Worm (Caenorhabditis elegans) whole organism, L4 larva: ENCODE data around the gene jud-4.
A peak's percentile ranks its signal among the peaks of the same experiment; 100 is the strongest.

ENCODE experiments used
- F10B5.3 ChIP-seq: sonication (generic microtip); optimal IDR thresholded peaks from 2 replicates; lab custom pipeline; 2016; ENCODE audit warnings: mild to moderate bottlenecking, missing genetic modification characterization, missing compliant biosample characterization
- F37D6.2 ChIP-seq: sonication (generic microtip); optimal IDR thresholded peaks from 2 replicates; lab custom pipeline; 2016; ENCODE audit warnings: mild to moderate bottlenecking, missing genetic modification characterization, missing compliant biosample characterization
- R02D3.7 ChIP-seq: fragments of 150-350 bp; sonication (generic microtip); optimal IDR thresholded peaks from 3 replicates; lab custom pipeline; 2014; ENCODE audit warnings: missing biosample characterization, missing genetic modification characterization
- ZK546.5 ChIP-seq, 2 experiments: sonication (generic microtip); optimal IDR thresholded peaks; 2 replicates each; lab custom pipeline; 2017; ENCODE audit warnings: missing biosample characterization in 2 of 2, missing genetic modification characterization in 2 of 2
- aha-1 ChIP-seq: fragments of 150-350 bp; peaks from one replicate; lab custom pipeline; 2014; ENCODE audit warnings: missing biosample characterization, missing genetic modification characterization
- attf-4 ChIP-seq: sonication (generic microtip); optimal IDR thresholded peaks from 3 replicates; lab custom pipeline; 2017; ENCODE audit warnings: missing biosample characterization, missing genetic modification characterization
- ceh-20 ChIP-seq: fragments of 200-800 bp; sonication (Bioruptor generic); IDR thresholded peaks from 2 replicates; pipeline ENCODE4 v1.3.6; 2022; ENCODE audit warnings: missing genetic modification reagents, missing genetic modification characterization, missing compliant biosample characterization
- ceh-44 ChIP-seq: fragments of 200-800 bp; sonication (Bioruptor generic); IDR thresholded peaks from 2 replicates; pipeline ENCODE4 v1.3.6; 2022; ENCODE audit warnings: missing genetic modification reagents, missing genetic modification characterization, missing compliant biosample characterization
- cey-2 ChIP-seq: sonication (generic microtip); optimal IDR thresholded peaks from 3 replicates; lab custom pipeline; 2017; ENCODE audit warnings: missing genetic modification characterization, mild to moderate bottlenecking, missing compliant biosample characterization, antibody characterized with exemption, borderline replicate concordance; ENCODE audit not compliant: insufficient read depth
- ctbp-1 ChIP-seq: fragments of 200-800 bp; sonication (Bioruptor generic); IDR thresholded peaks from 2 replicates; pipeline ENCODE4 v1.3.6; 2022; ENCODE audit warnings: missing genetic modification reagents, missing genetic modification characterization, missing compliant biosample characterization
- daf-16 ChIP-seq, 3 experiments: sonication (generic microtip); optimal IDR thresholded peaks; 2 replicates each; lab custom pipeline; 2016 to 2017; ENCODE audit warnings: missing genetic modification characterization in 3 of 3, missing genetic modification reagents in 3 of 3, mild to moderate bottlenecking in 2 of 3, missing compliant biosample characterization in 2 of 3, missing biosample characterization in 1 of 3, moderate library complexity in 1 of 3
- daf-8 ChIP-seq: fragments of 200-800 bp; sonication (Bioruptor generic); IDR thresholded peaks from 2 replicates; pipeline ENCODE4 v1.3.6; 2022; ENCODE audit warnings: missing genetic modification characterization, missing compliant biosample characterization
- dmd-6 ChIP-seq: fragments of 200-800 bp; sonication (Bioruptor generic); IDR thresholded peaks from 2 replicates; pipeline ENCODE4 v1.3.6; 2022; ENCODE audit warnings: missing genetic modification reagents, missing genetic modification characterization, missing compliant biosample characterization
- dpl-1 ChIP-seq: fragments of 150-350 bp; optimal IDR thresholded peaks from 2 replicates; lab custom pipeline; 2014; ENCODE audit warnings: missing biosample characterization, missing genetic modification reagents, missing genetic modification characterization
- dve-1 ChIP-seq: sonication (generic microtip); optimal IDR thresholded peaks from 2 replicates; lab custom pipeline; 2017; ENCODE audit warnings: antibody characterized with exemption, mild to moderate bottlenecking, missing genetic modification characterization, missing compliant biosample characterization; ENCODE audit not compliant: insufficient read depth
- egl-27 ChIP-seq: sonication (generic microtip); optimal IDR thresholded peaks from 3 replicates; lab custom pipeline; 2017; ENCODE audit warnings: missing biosample characterization, missing genetic modification reagents, missing genetic modification characterization
- fkh-10 ChIP-seq: fragments of 150-350 bp; optimal IDR thresholded peaks from 2 replicates; lab custom pipeline; 2014; ENCODE audit warnings: missing biosample characterization, missing genetic modification reagents, missing genetic modification characterization
- fos-1 ChIP-seq: fragments of 150-350 bp; optimal IDR thresholded peaks from 2 replicates; lab custom pipeline; 2014; ENCODE audit warnings: missing biosample characterization, missing genetic modification characterization
- hif-1 ChIP-seq, 2 experiments: sonication (generic microtip); optimal IDR thresholded peaks; 2 replicates each; lab custom pipeline; 2016 to 2017; ENCODE audit warnings: missing compliant biosample characterization in 2 of 2, missing genetic modification characterization in 2 of 2, missing genetic modification reagents in 2 of 2, missing genotype in 2 of 2, mild to moderate bottlenecking in 1 of 2
- hlh-11 ChIP-seq: fragments of 200-800 bp; sonication (Bioruptor generic); optimal IDR thresholded peaks from 2 replicates; lab custom pipeline; 2018; ENCODE audit warnings: mild to moderate bottlenecking, missing genetic modification characterization, missing compliant biosample characterization
- jun-1 ChIP-seq: fragments of 150-350 bp; optimal IDR thresholded peaks from 2 replicates; lab custom pipeline; 2014; ENCODE audit warnings: missing biosample characterization, missing genetic modification reagents, missing genetic modification characterization
- lin-13 ChIP-seq: fragments of 150-350 bp; optimal IDR thresholded peaks from 2 replicates; lab custom pipeline; 2014; ENCODE audit warnings: missing biosample characterization, missing genetic modification reagents, missing genetic modification characterization
- lin-15B ChIP-seq: fragments of 150-350 bp; sonication (generic microtip); optimal IDR thresholded peaks from 3 replicates; lab custom pipeline; 2014; ENCODE audit warnings: missing biosample characterization, missing genetic modification characterization
- lin-38 ChIP-seq: fragments of 200-800 bp; sonication (Bioruptor generic); IDR thresholded peaks from 2 replicates; pipeline ENCODE4 v1.3.6; 2022; ENCODE audit warnings: missing genetic modification reagents, missing genetic modification characterization, missing compliant biosample characterization
- lin-39 ChIP-seq: fragments of 150-350 bp; optimal IDR thresholded peaks from 2 replicates; lab custom pipeline; 2014; ENCODE audit warnings: missing biosample characterization, missing genetic modification reagents, missing genetic modification characterization
- madf-9 ChIP-seq: fragments of 200-800 bp; sonication (Bioruptor generic); conservative IDR thresholded peaks from 2 replicates; pipeline ENCODE4 v1.3.6; 2022; ENCODE audit warnings: missing genetic modification reagents, missing genetic modification characterization, missing compliant biosample characterization
- mdt-29 ChIP-seq: fragments of 200-800 bp; sonication (Bioruptor generic); IDR thresholded peaks from 2 replicates; pipeline ENCODE4 v1.3.6; 2022; ENCODE audit warnings: missing genetic modification reagents, missing genetic modification characterization, missing compliant biosample characterization
- mxl-3 ChIP-seq: fragments of 200-800 bp; sonication (Bioruptor generic); optimal IDR thresholded peaks from 2 replicates; lab custom pipeline; 2018; ENCODE audit warnings: mild to moderate bottlenecking, missing genetic modification characterization, missing compliant biosample characterization
- nhr-10 ChIP-seq: fragments of 150-350 bp; optimal IDR thresholded peaks from 2 replicates; lab custom pipeline; 2014; ENCODE audit warnings: missing biosample characterization, missing genetic modification characterization
- nhr-102 ChIP-seq: sonication (generic microtip); optimal IDR thresholded peaks from 2 replicates; lab custom pipeline; 2016; ENCODE audit warnings: mild to moderate bottlenecking, missing genetic modification characterization, moderate library complexity, missing compliant biosample characterization
- nhr-237 ChIP-seq: sonication (generic microtip); optimal IDR thresholded peaks from 2 replicates; lab custom pipeline; 2017; ENCODE audit warnings: missing biosample characterization, missing genetic modification characterization
- nhr-25 ChIP-seq: sonication (generic microtip); optimal IDR thresholded peaks from 2 replicates; lab custom pipeline; 2017; ENCODE audit warnings: missing genetic modification characterization, mild to moderate bottlenecking, missing compliant biosample characterization, antibody characterized with exemption, moderate library complexity, borderline replicate concordance; ENCODE audit not compliant: insufficient read depth
- nhr-28 ChIP-seq: fragments of 150-350 bp; optimal IDR thresholded peaks from 2 replicates; lab custom pipeline; 2014; ENCODE audit warnings: missing biosample characterization, missing genetic modification characterization
- nhr-48 ChIP-seq: sonication (generic microtip); optimal IDR thresholded peaks from 2 replicates; lab custom pipeline; 2016; ENCODE audit warnings: mild to moderate bottlenecking, missing genetic modification characterization, missing compliant biosample characterization
- php-3 ChIP-seq: fragments of 200-800 bp; sonication (Bioruptor generic); IDR thresholded peaks from 2 replicates; pipeline ENCODE4 v1.3.6; 2022; ENCODE audit warnings: missing genetic modification reagents, missing genetic modification characterization, missing compliant biosample characterization
- pqm-1 ChIP-seq: sonication (generic microtip); optimal IDR thresholded peaks from 2 replicates; lab custom pipeline; 2017; ENCODE audit warnings: missing biosample characterization, missing genetic modification characterization
- rbr-2 ChIP-seq: sonication (generic microtip); optimal IDR thresholded peaks from 2 replicates; lab custom pipeline; 2016; ENCODE audit warnings: missing genotype, missing genetic modification characterization, missing compliant biosample characterization
- snpc-4 ChIP-seq: fragments of 150-350 bp; optimal IDR thresholded peaks from 2 replicates; lab custom pipeline; 2014; ENCODE audit warnings: missing biosample characterization, missing genetic modification characterization
- spr-1 ChIP-seq: sonication (generic microtip); optimal IDR thresholded peaks from 2 replicates; lab custom pipeline; 2016; ENCODE audit warnings: mild to moderate bottlenecking, missing genetic modification characterization, missing compliant biosample characterization
- unc-62 ChIP-seq, 3 experiments: fragments of 150-350 bp in 1 of 3; sonication (generic microtip); optimal IDR thresholded peaks in 2 of 3; peaks in 1 of 3; 1 replicate in 1 of 3; 2 replicates in 2 of 3; lab custom pipeline; 2014 to 2017; ENCODE audit warnings: missing biosample characterization in 3 of 3, missing genetic modification characterization in 3 of 3, missing genetic modification reagents in 3 of 3, missing genotype in 1 of 3
- zfp-3 ChIP-seq: fragments of 200-800 bp; sonication (Bioruptor generic); conservative IDR thresholded peaks from 2 replicates; pipeline ENCODE4 v1.3.6; 2022; ENCODE audit warnings: missing genetic modification reagents, missing genetic modification characterization, missing compliant biosample characterization
- zip-11 ChIP-seq: fragments of 200-800 bp; sonication (Bioruptor generic); IDR thresholded peaks from 2 replicates; pipeline ENCODE4 v1.3.6; 2022; ENCODE audit warnings: missing genetic modification characterization, missing compliant biosample characterization
- ztf-11 ChIP-seq: fragments of 150-350 bp; optimal IDR thresholded peaks from 2 replicates; lab custom pipeline; 2014; ENCODE audit warnings: missing biosample characterization, missing genetic modification characterization

Gene jud-4

DNA sequence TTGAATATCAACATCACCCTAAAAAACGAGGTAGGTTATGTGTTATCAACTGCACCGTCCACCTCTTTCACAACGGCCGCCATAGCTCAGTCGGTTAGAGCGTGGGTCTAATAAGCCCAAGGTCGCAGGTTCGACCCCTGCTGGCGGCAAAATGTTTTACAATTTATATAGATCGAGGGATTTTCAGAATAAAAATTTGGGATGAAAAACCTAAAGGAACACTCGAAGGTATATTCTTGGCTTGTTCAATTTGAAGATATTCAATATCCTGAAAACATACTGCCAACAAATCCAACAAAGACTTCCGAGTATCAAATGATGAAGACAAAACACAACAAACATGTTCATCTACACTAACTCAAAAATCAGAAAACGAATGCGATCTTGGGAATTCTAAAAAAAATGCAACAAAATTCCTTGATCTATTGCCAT is 13.5 kb downstream of the jud-4 start (continued):
- TF ChIP-seq hif-1 (tag; optimal IDR thresholded peaks at IDR 0.05; lab: Kevin White, UChicago) (peak in 1 of 2 experiments; percentile 11), ctbp-1 (GFP tag; lab: Robert Waterston, UW) (peak; percentile 68; the same call in 1 of the 2 replicates), daf-16 (GFP tag; optimal IDR thresholded peaks at IDR 0.05; lab: Kevin White, UChicago) (peak; percentile 55 to 88), daf-16 (tag; optimal IDR thresholded peaks at IDR 0.05; lab: Kevin White, UChicago) (peak; percentile 66), snpc-4 (tag; lab: Kevin White, UChicago) (no peak), ceh-44 (no peak), rbr-2 (tag; lab: Kevin White, UChicago) (peak; percentile 39), R02D3.7 (tag; lab: Kevin White, UChicago) (no peak), pqm-1 (tag; lab: Kevin White, UChicago) (no peak), fkh-10 (GFP tag; lab: Kevin White, UChicago) (no peak), dve-1 (tag; lab: Kevin White, UChicago) (peak; percentile 83), nhr-10 (no peak), ZK546.5 (tag; optimal IDR thresholded peaks at IDR 0.05; lab: Kevin White, UChicago) (no peak), dmd-6 (GFP tag; lab: Robert Waterston, UW) (peak; percentile 43; the same call in 1 of the 2 replicates), zfp-3 (GFP tag; lab: Robert Waterston, UW) (0 out of 2 replicates have a peak, but pooled peaks have one; percentile 56), daf-8 (no peak), egl-27 (tag; lab: Kevin White, UChicago) (no peak), attf-4 (tag; lab: Kevin White, UChicago) (no peak), hlh-11 (tag; lab: Kevin White, UChicago) (no peak), F10B5.3 (peak; percentile 49), lin-39 (tag; lab: Kevin White, UChicago) (no peak), lin-13 (GFP tag; lab: Kevin White, UChicago) (peak; percentile 79), dpl-1 (GFP tag; lab: Kevin White, UChicago) (no peak), nhr-237 (no peak), nhr-48 (tag; lab: Kevin White, UChicago) (peak; percentile 69), nhr-102 (tag; lab: Kevin White, UChicago) (no peak), madf-9 (GFP tag; lab: Robert Waterston, UW) (no peak; the same call in 1 of the 2 replicates), ztf-11 (no peak), jun-1 (tag; lab: Kevin White, UChicago) (no peak), mxl-3 (GFP tag; lab: Kevin White, UChicago) (peak; percentile 29), lin-15B (no peak), php-3 (GFP tag; lab: Robert Waterston, UW) (no peak), ceh-20 (GFP tag; lab: Robert Waterston, UW) (peak; percentile 53; the same call in 1 of the 2 replicates), nhr-28 (tag; lab: Kevin White, UChicago) (no peak), fos-1 (tag; lab: Kevin White, UChicago) (no peak), spr-1 (tag; lab: Kevin White, UChicago) (peak; percentile 65)

DNA sequence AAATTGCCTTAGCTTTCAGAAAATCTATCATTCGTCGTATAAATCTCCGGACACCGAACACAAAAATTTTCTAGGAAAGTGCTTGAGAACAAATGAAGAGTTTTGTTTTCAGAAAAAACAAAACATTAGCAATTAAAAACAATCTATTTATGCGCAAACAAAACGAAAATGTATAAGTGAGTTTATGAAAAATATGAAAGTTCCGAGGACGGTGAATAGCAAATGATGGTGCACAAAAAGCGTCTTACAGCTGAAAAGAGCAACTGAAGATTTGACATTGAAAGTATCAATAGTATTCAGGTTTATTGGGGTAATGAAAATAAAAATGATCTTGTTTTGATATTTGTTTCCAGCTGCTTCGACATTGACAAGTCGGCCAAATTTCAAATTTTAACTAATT is 16.1 kb downstream of the jud-4 start:
- TF ChIP-seq cey-2 (tag; lab: Kevin White, UChicago) = no peak
- TF ChIP-seq aha-1 (tag; lab: Kevin White, UChicago) = peak; percentile 93

DNA sequence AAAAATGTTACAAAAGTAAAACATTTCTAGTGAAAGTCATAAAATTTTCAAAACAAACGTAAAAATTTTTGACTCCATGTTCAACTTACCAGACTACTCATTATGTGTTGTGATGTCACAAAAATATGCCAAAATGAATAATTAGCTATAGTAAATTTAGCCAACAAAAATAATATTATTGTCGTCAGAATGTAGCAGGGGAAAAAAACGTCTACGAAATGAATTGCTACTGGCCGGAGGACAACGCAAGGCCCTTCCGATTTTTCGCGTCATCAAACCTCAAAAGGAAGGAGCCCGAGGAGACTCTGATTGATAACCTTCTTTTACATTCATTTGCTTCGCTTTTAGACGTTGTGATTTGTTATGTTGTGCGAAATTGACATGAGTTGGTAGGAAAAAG is 18.9 kb downstream of the jud-4 start, which contains the start of gene ser-2:
ser-2 (minus strand) TSS at position 101 of the 400 bp plus-strand sequence.
- no peak for TF ChIP-seq F37D6.2 (tag; lab: Kevin White, UChicago)
- TF ChIP-seq aha-1 (tag; lab: Kevin White, UChicago) = no peak
- no peak for TF ChIP-seq nhr-25 (tag; lab: Kevin White, UChicago)
- no peak for TF ChIP-seq ZK546.5 (tag; optimal IDR thresholded peaks at IDR 0.05; lab: Kevin White, UChicago)
- TF ChIP-seq lin-38 (GFP tag; lab: Robert Waterston, UW) = no peak
- no peak for TF ChIP-seq zip-11 (GFP tag; lab: Robert Waterston, UW)
- no peak for TF ChIP-seq fkh-10 (GFP tag; lab: Kevin White, UChicago)
- TF ChIP-seq lin-15B = no peak
- TF ChIP-seq unc-62 (GFP tag; optimal IDR thresholded peaks at IDR 0.05 in 1 of 2; lab: Kevin White, UChicago) = no peak
- TF ChIP-seq unc-62 (tag; optimal IDR thresholded peaks at IDR 0.05; lab: Kevin White, UChicago) = no peak
- TF ChIP-seq mdt-29 (GFP tag; lab: Robert Waterston, UW) = no peak
